Worm (Caenorhabditis elegans) whole organism, early embryonic: ENCODE results near the gene fbxc-19.
"Not testable (repeated sequence)": the region's sequence is repeated elsewhere in the genome, so short reads cannot be mapped to it uniquely, and the experiment has no call there.

Experiments
- B0310.2 ChIP-seq: sonication (generic microtip); optimal IDR thresholded peaks from 2 replicates; lab custom pipeline; 2016; ENCODE audit warnings: mild to moderate bottlenecking, missing genetic modification characterization, missing compliant biosample characterization
- F13C5.2 ChIP-seq: sonication (generic microtip); optimal IDR thresholded peaks from 2 replicates; lab custom pipeline; 2017; ENCODE audit warnings: mild to moderate bottlenecking, missing genetic modification characterization, inconsistent platforms, missing compliant biosample characterization
- aly-1 ChIP-seq: sonication (generic microtip); optimal IDR thresholded peaks from 2 replicates; lab custom pipeline; 2016; ENCODE audit warnings: missing genetic modification characterization, missing compliant biosample characterization
- ama-1 ChIP-seq: fragments of 150-350 bp; optimal IDR thresholded peaks from 2 replicates; lab custom pipeline; 2014
- ceh-13 ChIP-seq: fragments of 200-800 bp; sonication (Bioruptor generic); optimal IDR thresholded peaks from 2 replicates; lab custom pipeline; 2018; ENCODE audit warnings: mild to moderate bottlenecking, missing genetic modification characterization, missing compliant biosample characterization
- ceh-36 ChIP-seq: sonication (generic microtip); optimal IDR thresholded peaks from 2 replicates; lab custom pipeline; 2016; ENCODE audit warnings: missing genetic modification characterization, inconsistent platforms, missing compliant biosample characterization
- ets-7 ChIP-seq: sonication (generic microtip); optimal IDR thresholded peaks from 2 replicates; lab custom pipeline; 2016; ENCODE audit warnings: missing genotype, missing genetic modification characterization, missing compliant biosample characterization
- flt-1 ChIP-seq: fragments of 200-800 bp; sonication (Bioruptor generic); IDR thresholded peaks from 2 replicates; pipeline ENCODE4 v1.3.6; 2022; ENCODE audit warnings: missing genetic modification characterization, missing compliant biosample characterization
- hmbx-1 ChIP-seq: sonication (generic microtip); optimal IDR thresholded peaks from 2 replicates; lab custom pipeline; 2016; ENCODE audit warnings: mild to moderate bottlenecking, missing genetic modification characterization, missing compliant biosample characterization
- hmg-4 ChIP-seq: fragments of 200-800 bp; sonication (Bioruptor generic); optimal IDR thresholded peaks from 2 replicates; lab custom pipeline; 2018; ENCODE audit warnings: mild to moderate bottlenecking, missing genetic modification characterization, missing compliant biosample characterization
- hnd-1 ChIP-seq: sonication (generic microtip); optimal IDR thresholded peaks from 2 replicates; lab custom pipeline; 2016; ENCODE audit warnings: missing genetic modification characterization, missing compliant biosample characterization
- pes-1 ChIP-seq: fragments of 200-800 bp; sonication (Bioruptor generic); IDR thresholded peaks from 2 replicates; pipeline ENCODE4 v1.3.6; 2022; ENCODE audit warnings: missing genetic modification reagents, missing genetic modification characterization, missing compliant biosample characterization
- scrt-1 ChIP-seq: fragments of 200-800 bp; sonication (Bioruptor generic); IDR thresholded peaks from 2 replicates; pipeline ENCODE4 v1.3.6; 2022; ENCODE audit warnings: missing genetic modification characterization, missing compliant biosample characterization
- sea-1 ChIP-seq: fragments of 200-800 bp; sonication (Bioruptor generic); conservative IDR thresholded peaks from 2 replicates; pipeline ENCODE4 v1.3.6; 2022; ENCODE audit warnings: missing genetic modification characterization, missing compliant biosample characterization
- tbx-11 ChIP-seq: fragments of 200-800 bp; sonication (Bioruptor generic); IDR thresholded peaks from 2 replicates; pipeline ENCODE4 v1.3.6; 2022; ENCODE audit warnings: missing genetic modification characterization, missing compliant biosample characterization
- tbx-37 ChIP-seq: fragments of 200-800 bp; sonication (Bioruptor generic); conservative IDR thresholded peaks from 2 replicates; pipeline ENCODE4 v1.3.6; 2022; ENCODE audit warnings: missing genetic modification reagents, missing genetic modification characterization, missing compliant biosample characterization
- tra-4 ChIP-seq: sonication (generic microtip); optimal IDR thresholded peaks from 2 replicates; lab custom pipeline; 2017; ENCODE audit warnings: missing genetic modification characterization, missing compliant biosample characterization

fbxc-19 gene

ce11 chrII:1819944-1820570, at the start of gene fbxc-19:
Gene fbxc-19 (plus strand): TSS chrII:1820479.
- no peak for TF ChIP-seq F13C5.2
- no peak for TF ChIP-seq ama-1 (lab: Kevin White, UChicago)
- no peak for TF ChIP-seq hmbx-1 (tag; lab: Kevin White, UChicago)
- TF ChIP-seq aly-1 (tag; lab: Kevin White, UChicago): no peak
- TF ChIP-seq flt-1 (GFP tag; lab: Robert Waterston, UW): no peak
- TF ChIP-seq tbx-11 (GFP tag; lab: Robert Waterston, UW): no peak
- TF ChIP-seq tra-4 (tag; lab: Kevin White, UChicago): no peak
- no peak for TF ChIP-seq ceh-36 (tag; lab: Kevin White, UChicago)
- TF ChIP-seq tbx-37 (GFP tag; lab: Robert Waterston, UW): no peak
- TF ChIP-seq sea-1 (GFP tag; lab: Robert Waterston, UW): no peak
- TF ChIP-seq pes-1 (GFP tag; lab: Robert Waterston, UW): no peak; the same call in 1 of the 2 replicates
- TF ChIP-seq scrt-1 (GFP tag; lab: Robert Waterston, UW): no peak
- TF ChIP-seq B0310.2 (tag; lab: Kevin White, UChicago): no peak
- TF ChIP-seq ets-7 (tag; lab: Kevin White, UChicago): no peak

ce11 chrII:1771347-1771746, 48.9 kb upstream of the fbxc-19 start, which contains the start of gene math-26:
Gene math-26 (plus strand): TSS chrII:1771647.
- not testable (repeated sequence) for TF ChIP-seq ama-1 (lab: Kevin White, UChicago); ets-7 (tag; lab: Kevin White, UChicago); tra-4 (tag; lab: Kevin White, UChicago)

ce11 chrII:1771785-1772184, 48.5 kb upstream of the fbxc-19 start, which contains the start of gene math-3:
Gene math-3 (plus strand): TSS chrII:1772085.
- TF ChIP-seq tbx-37 (GFP tag; lab: Robert Waterston, UW): no peak
- TF ChIP-seq ets-7 (tag; lab: Kevin White, UChicago): no peak
- TF ChIP-seq ceh-36 (tag; lab: Kevin White, UChicago): no peak
- TF ChIP-seq hmbx-1 (tag; lab: Kevin White, UChicago): no peak

ce11 chrII:1775234-1775633, 45.0 kb upstream of the fbxc-19 start, which contains the start of gene F36H5.14:
Gene F36H5.14 (plus strand): TSS chrII:1775534.
- not testable (repeated sequence) for TF ChIP-seq F13C5.2; ets-7 (tag; lab: Kevin White, UChicago); hmbx-1 (tag; lab: Kevin White, UChicago)

ce11 chrII:1782474-1782873, 37.8 kb upstream of the fbxc-19 start, which contains the start of gene math-4:
Gene math-4 (minus strand): TSS chrII:1782574.
- TF ChIP-seq tbx-11 (GFP tag; lab: Robert Waterston, UW) (no peak), scrt-1 (GFP tag; lab: Robert Waterston, UW) (no peak), ama-1 (lab: Kevin White, UChicago) (no peak), ets-7 (tag; lab: Kevin White, UChicago) (no peak), B0310.2 (tag; lab: Kevin White, UChicago) (no peak), hmg-4 (GFP tag; lab: Kevin White, UChicago) (no peak), tra-4 (tag; lab: Kevin White, UChicago) (no peak), flt-1 (GFP tag; lab: Robert Waterston, UW) (no peak), sea-1 (GFP tag; lab: Robert Waterston, UW) (no peak), hnd-1 (tag; lab: Kevin White, UChicago) (no peak), tbx-37 (GFP tag; lab: Robert Waterston, UW) (no peak), hmbx-1 (tag; lab: Kevin White, UChicago) (no peak), pes-1 (GFP tag; lab: Robert Waterston, UW) (no peak), F13C5.2 (no peak)

- TF ChIP-seq tbx-11 (GFP tag; lab: Robert Waterston, UW) (no peak), F13C5.2 (no peak), sea-1 (GFP tag; lab: Robert Waterston, UW) (no peak), ama-1 (lab: Kevin White, UChicago) (no peak), ceh-13 (GFP tag; lab: Kevin White, UChicago) (no peak), hmbx-1 (tag; lab: Kevin White, UChicago) (no peak)
Observed at ce11 chrII:1784799-1785198, 35.5 kb upstream of the fbxc-19 start, which contains the start of gene C08F1.11. Gene C08F1.11 (minus strand): TSS chrII:1784899.

ce11 chrII:1786209-1786608, 34.1 kb upstream of the fbxc-19 start, which contains the start of gene C08F1.10:
Gene C08F1.10 (minus strand): TSS chrII:1786309.
- no peak for TF ChIP-seq B0310.2 (tag; lab: Kevin White, UChicago)
- TF ChIP-seq scrt-1 (GFP tag; lab: Robert Waterston, UW): no peak
- TF ChIP-seq tra-4 (tag; lab: Kevin White, UChicago): no peak
- no peak for TF ChIP-seq hmbx-1 (tag; lab: Kevin White, UChicago)
- no peak for TF ChIP-seq hmg-4 (GFP tag; lab: Kevin White, UChicago)
- TF ChIP-seq aly-1 (tag; lab: Kevin White, UChicago): no peak
- TF ChIP-seq tbx-11 (GFP tag; lab: Robert Waterston, UW): no peak
- TF ChIP-seq F13C5.2: no peak
- no peak for TF ChIP-seq ets-7 (tag; lab: Kevin White, UChicago)
- TF ChIP-seq tbx-37 (GFP tag; lab: Robert Waterston, UW): no peak
- TF ChIP-seq ceh-13 (GFP tag; lab: Kevin White, UChicago): no peak
- no peak for TF ChIP-seq ama-1 (lab: Kevin White, UChicago)
